Fruit fly (Drosophila melanogaster): ENCODE measurements around the gene CG5011.
A peak's percentile ranks its signal among the peaks of the same experiment; 100 is the strongest.

CG5011 gene

dm6 chr2L:1214465-1214864 is 14.0 kb downstream of the CG5011 start (continued):
- TF ChIP-seq CG31441 (GFP tag; IDR thresholded peaks at IDR 0.05) (peak; percentile 52), inv (GFP tag; IDR thresholded peaks at IDR 0.05; ENCODE audit: partially characterized antibody) (no peak), Optix (GFP tag; IDR thresholded peaks at IDR 0.05) (peak; percentile 46; the same call in 1 of the 3 replicates), CG9876 (GFP tag; optimal IDR thresholded peaks at IDR 0.05) (no peak), pita (GFP tag; optimal IDR thresholded peaks at IDR 0.05) (no peak), CoRest (tag; optimal IDR thresholded peaks at IDR 0.05) (peak; percentile 32), CG8924 (tag; optimal IDR thresholded peaks at IDR 0.05) (peak; percentile 36), Nf-YC (tag; optimal IDR thresholded peaks at IDR 0.05) (no peak), vfl (GFP tag; optimal IDR thresholded peaks at IDR 0.05) (no peak), ac (GFP tag; optimal IDR thresholded peaks at IDR 0.05) (no peak), chinmo (GFP tag; IDR thresholded peaks at IDR 0.05; ENCODE audit: partially characterized antibody) (no peak), Xrp1 (GFP tag; IDR thresholded peaks at IDR 0.05) (peak; percentile 78), sr (GFP tag; IDR thresholded peaks at IDR 0.05) (no peak), CG13624 (GFP tag; optimal IDR thresholded peaks at IDR 0.05) (no peak), ara (GFP tag; IDR thresholded peaks at IDR 0.05) (no peak; the same call in 1 of the 2 replicates), lmd (GFP tag; IDR thresholded peaks at IDR 0.05) (peak; percentile 45; the same call in 1 of the 2 replicates), sna (GFP tag; IDR thresholded peaks at IDR 0.05; ENCODE audit: partially characterized antibody) (no peak), corto (GFP tag; optimal IDR thresholded peaks at IDR 0.05) (no peak), CG32532 (GFP tag; IDR thresholded peaks at IDR 0.05) (peak; percentile 26; the same call in 1 of the 2 replicates), ERR (GFP tag; optimal IDR thresholded peaks at IDR 0.05) (no peak), so (GFP tag; IDR thresholded peaks at IDR 0.05) (0 out of 3 replicates have a peak, but pooled peaks have one; percentile 22), CG11085 (GFP tag; IDR thresholded peaks at IDR 0.05) (no peak), ttk (GFP tag; IDR thresholded peaks at IDR 0.05) (peak; percentile 49), Sin3A (optimal IDR thresholded peaks at IDR 0.05) (no peak), crc (GFP tag; optimal IDR thresholded peaks at IDR 0.05) (no peak), Xbp1 (GFP tag; optimal IDR thresholded peaks at IDR 0.05) (peak; percentile 48), CG14014 (GFP tag; IDR thresholded peaks at IDR 0.05) (0 out of 2 replicates have a peak, but pooled peaks have one; percentile 13), CG12155 (GFP tag; optimal IDR thresholded peaks at IDR 0.05) (peak; percentile 3), lbe (GFP tag; optimal IDR thresholded peaks at IDR 0.05) (no peak), sim (GFP tag; IDR thresholded peaks at IDR 0.05) (no peak), Dip3 (GFP tag; optimal IDR thresholded peaks at IDR 0.05) (no peak), org-1 (GFP tag; optimal IDR thresholded peaks at IDR 0.05) (peak; percentile 18), CG13775 (GFP tag; optimal IDR thresholded peaks at IDR 0.05) (no peak), CG13296 (GFP tag; optimal IDR thresholded peaks at IDR 0.05) (peak; percentile 17), cg (GFP tag; optimal IDR thresholded peaks at IDR 0.05) (no peak), Pdp1 (GFP tag; optimal IDR thresholded peaks at IDR 0.05) (no peak), CG8290 (GFP tag; optimal IDR thresholded peaks at IDR 0.05) (no peak), CG8290 (tag; optimal IDR thresholded peaks at IDR 0.05) (peak in 1 of 2 experiments; percentile 11), Dfd (GFP tag; optimal IDR thresholded peaks at IDR 0.05) (no peak), ash1 (GFP tag; optimal IDR thresholded peaks at IDR 0.05) (no peak), CG3065 (GFP tag; optimal IDR thresholded peaks at IDR 0.05) (no peak), ro (GFP tag; IDR thresholded peaks at IDR 0.05) (no peak), exex (tag; optimal IDR thresholded peaks at IDR 0.05) (no peak), tio (GFP tag; optimal IDR thresholded peaks at IDR 0.05) (no peak), CG13287 (GFP tag; IDR thresholded peaks at IDR 0.05; ENCODE audit: partially characterized antibody) (no peak), pho (GFP tag; optimal IDR thresholded peaks at IDR 0.05) (no peak), caup (GFP tag; optimal IDR thresholded peaks at IDR 0.05; ENCODE audit: severe bottlenecking) (no peak), nerfin-2 (GFP tag; IDR thresholded peaks at IDR 0.05; ENCODE audit: partially characterized antibody) (no peak), CG3838 (GFP tag; optimal IDR thresholded peaks at IDR 0.05) (no peak), Rx (GFP tag; IDR thresholded peaks at IDR 0.05) (no peak), gro (GFP tag; optimal IDR thresholded peaks at IDR 0.05) (no peak), pnt (GFP tag; optimal IDR thresholded peaks at IDR 0.05) (no peak)

All from whole organism, embryonic.